Worm (Caenorhabditis elegans) whole organism, young adult: Measurements from ENCODE around the gene F58H1.6.

Source experiments
- B0019.2 ChIP-seq: fragments of 200-800 bp; sonication (Bioruptor generic); conservative IDR thresholded peaks from 2 replicates; pipeline ENCODE4 v1.3.6; 2022; ENCODE audit warnings: missing genetic modification reagents, missing genetic modification characterization, missing compliant biosample characterization
- B0035.1 ChIP-seq: sonication (generic microtip); optimal IDR thresholded peaks from 2 replicates; lab custom pipeline; 2016; ENCODE audit warnings: missing genetic modification characterization, mild to moderate bottlenecking, missing compliant biosample characterization, missing genotype, missing genetic modification reagents
- B0261.1 ChIP-seq: sonication (generic microtip); optimal IDR thresholded peaks from 2 replicates; lab custom pipeline; 2016; ENCODE audit warnings: mild to moderate bottlenecking, missing genetic modification characterization, moderate library complexity, missing compliant biosample characterization
- B0336.3 ChIP-seq: fragments of 200-800 bp; sonication (Bioruptor generic); IDR thresholded peaks from 2 replicates; pipeline ENCODE4 v1.3.6; 2022; ENCODE audit warnings: missing genetic modification characterization, missing compliant biosample characterization
- C06A6.2 ChIP-seq: fragments of 200-800 bp; sonication (Bioruptor generic); conservative IDR thresholded peaks from 2 replicates; pipeline ENCODE4 v1.3.6; 2022; ENCODE audit warnings: missing genetic modification characterization, missing compliant biosample characterization
- C17E4.6 ChIP-seq: fragments of 200-800 bp; sonication (Bioruptor generic); IDR thresholded peaks from 2 replicates; pipeline ENCODE4 v1.3.6; 2022; ENCODE audit warnings: missing genetic modification reagents, missing genetic modification characterization, missing compliant biosample characterization
- F10E7.11 ChIP-seq: sonication (generic microtip); optimal IDR thresholded peaks from 2 replicates; lab custom pipeline; 2017; ENCODE audit warnings: mild to moderate bottlenecking, missing genetic modification characterization, moderate library complexity, missing compliant biosample characterization
- F22D6.2 ChIP-seq: sonication (generic microtip); optimal IDR thresholded peaks from 2 replicates; lab custom pipeline; 2016; ENCODE audit warnings: mild to moderate bottlenecking, missing genetic modification characterization, missing compliant biosample characterization
- F37B4.10 ChIP-seq: fragments of 200-800 bp; sonication (Bioruptor generic); IDR thresholded peaks from 2 replicates; pipeline ENCODE4 v1.3.6; 2022; ENCODE audit warnings: missing genetic modification characterization, missing compliant biosample characterization
- F49E8.2 ChIP-seq: sonication (generic microtip); optimal IDR thresholded peaks from 3 replicates; lab custom pipeline; 2017; ENCODE audit warnings: missing genetic modification characterization, mild to moderate bottlenecking, missing compliant biosample characterization, antibody characterized with exemption, moderate library complexity; ENCODE audit not compliant: insufficient read depth
- F52B5.7 ChIP-seq: sonication (generic microtip); optimal IDR thresholded peaks from 2 replicates; lab custom pipeline; 2016; ENCODE audit warnings: mild to moderate bottlenecking, missing genetic modification characterization, missing compliant biosample characterization
- F57A8.1 ChIP-seq: fragments of 200-800 bp; sonication (Bioruptor generic); optimal IDR thresholded peaks from 2 replicates; lab custom pipeline; 2018; ENCODE audit warnings: mild to moderate bottlenecking, missing genetic modification characterization, moderate library complexity, missing compliant biosample characterization
- F57C9.4 ChIP-seq: sonication (generic microtip); optimal IDR thresholded peaks from 2 replicates; lab custom pipeline; 2017; ENCODE audit warnings: mild to moderate bottlenecking, missing genetic modification characterization, missing compliant biosample characterization
- K11D2.4 ChIP-seq: fragments of 200-800 bp; sonication (Bioruptor generic); IDR thresholded peaks from 2 replicates; pipeline ENCODE4 v1.3.6; 2022; ENCODE audit warnings: missing genetic modification reagents, missing genetic modification characterization, missing compliant biosample characterization
- T07F8.4 ChIP-seq: sonication (generic microtip); optimal IDR thresholded peaks from 2 replicates; lab custom pipeline; 2016; ENCODE audit warnings: mild to moderate bottlenecking, missing genetic modification characterization, moderate library complexity, missing compliant biosample characterization
- Y53F4B.3 ChIP-seq: fragments of 200-800 bp; sonication (Bioruptor generic); IDR thresholded peaks from 2 replicates; pipeline ENCODE4 v1.3.6; 2022; ENCODE audit warnings: missing genetic modification reagents, missing genetic modification characterization, missing compliant biosample characterization
- Y56A3A.18 ChIP-seq: fragments of 200-800 bp; sonication (Bioruptor generic); IDR thresholded peaks from 2 replicates; pipeline ENCODE4 v1.3.6; 2022; ENCODE audit warnings: missing genetic modification reagents, missing genetic modification characterization, missing compliant biosample characterization
- Y79H2A.3 ChIP-seq: fragments of 200-800 bp; sonication (Bioruptor generic); conservative IDR thresholded peaks from 2 replicates; pipeline ENCODE4 v1.3.6; 2022; ENCODE audit warnings: missing genetic modification reagents, missing genetic modification characterization, missing compliant biosample characterization
- ZK185.1 ChIP-seq: sonication (generic microtip); optimal IDR thresholded peaks from 2 replicates; lab custom pipeline; 2016; ENCODE audit warnings: mild to moderate bottlenecking, missing genetic modification characterization, missing compliant biosample characterization; ENCODE audit not compliant: poor library complexity, severe bottlenecking
- akir-1 ChIP-seq: fragments of 200-800 bp; sonication (Bioruptor generic); optimal IDR thresholded peaks from 2 replicates; lab custom pipeline; 2018; ENCODE audit warnings: mild to moderate bottlenecking, missing genetic modification characterization, moderate library complexity, missing compliant biosample characterization
- aptf-3 ChIP-seq: fragments of 200-800 bp; sonication (Bioruptor generic); IDR thresholded peaks from 2 replicates; pipeline ENCODE4 v1.3.6; 2022; ENCODE audit warnings: missing genetic modification characterization, missing compliant biosample characterization
- atf-7 ChIP-seq: sonication (generic microtip); optimal IDR thresholded peaks from 2 replicates; lab custom pipeline; 2017; ENCODE audit warnings: mild to moderate bottlenecking, missing genetic modification characterization, missing compliant biosample characterization
- athp-1 ChIP-seq: sonication (generic microtip); optimal IDR thresholded peaks from 2 replicates; lab custom pipeline; 2017; ENCODE audit warnings: mild to moderate bottlenecking, missing genetic modification characterization, missing compliant biosample characterization
- bed-1 ChIP-seq: fragments of 200-800 bp; sonication (Bioruptor generic); IDR thresholded peaks from 2 replicates; pipeline ENCODE4 v1.3.6; 2022; ENCODE audit warnings: missing genetic modification reagents, missing genetic modification characterization, missing compliant biosample characterization
- bed-2 ChIP-seq: fragments of 200-800 bp; sonication (Bioruptor generic); IDR thresholded peaks from 2 replicates; pipeline ENCODE4 v1.3.6; 2022; ENCODE audit warnings: missing genetic modification reagents, missing genetic modification characterization, missing compliant biosample characterization
- cebp-1 ChIP-seq, 2 experiments: fragments of 200-800 bp in 1 of 2; sonication (Bioruptor generic) in 1 of 2; sonication (generic microtip) in 1 of 2; IDR thresholded peaks in 1 of 2; optimal IDR thresholded peaks in 1 of 2; 2 replicates each; pipeline versions ENCODE4 v1.3.6 to Lab custom; 2017 to 2022; ENCODE audit warnings: missing compliant biosample characterization in 2 of 2, missing genetic modification characterization in 2 of 2, mild to moderate bottlenecking in 1 of 2, missing genetic modification reagents in 1 of 2, moderate library complexity in 1 of 2
- ceh-100 ChIP-seq: fragments of 200-800 bp; sonication (Bioruptor generic); IDR thresholded peaks from 2 replicates; pipeline ENCODE4 v1.3.6; 2022; ENCODE audit warnings: missing genetic modification reagents, missing genetic modification characterization, missing compliant biosample characterization
- ceh-27 ChIP-seq: fragments of 200-800 bp; sonication (Bioruptor generic); optimal IDR thresholded peaks from 2 replicates; lab custom pipeline; 2018; ENCODE audit warnings: mild to moderate bottlenecking, missing genetic modification characterization, moderate library complexity, missing compliant biosample characterization
- ceh-40 ChIP-seq: fragments of 200-800 bp; sonication (Bioruptor generic); IDR thresholded peaks from 2 replicates; pipeline ENCODE4 v1.3.6; 2022; ENCODE audit warnings: missing genetic modification characterization, missing compliant biosample characterization
- dpl-1 ChIP-seq: fragments of 150-350 bp; optimal IDR thresholded peaks from 2 replicates; lab custom pipeline; 2014; ENCODE audit warnings: missing biosample characterization, missing genetic modification reagents, missing genetic modification characterization
- efl-1 ChIP-seq: fragments of 150-350 bp; optimal IDR thresholded peaks from 2 replicates; lab custom pipeline; 2014; ENCODE audit warnings: missing biosample characterization, missing genetic modification reagents, missing genetic modification characterization
- egrh-3 ChIP-seq: fragments of 200-800 bp; sonication (Bioruptor generic); IDR thresholded peaks from 2 replicates; pipeline ENCODE4 v1.3.6; 2022; ENCODE audit warnings: missing genetic modification reagents, missing genetic modification characterization, missing compliant biosample characterization
- ets-4 ChIP-seq: fragments of 200-800 bp; sonication (Bioruptor generic); optimal IDR thresholded peaks from 2 replicates; lab custom pipeline; 2018; ENCODE audit warnings: mild to moderate bottlenecking, missing genetic modification characterization, missing compliant biosample characterization
- hrde-1 ChIP-seq: sonication (generic microtip); optimal IDR thresholded peaks from 2 replicates; lab custom pipeline; 2016; ENCODE audit warnings: missing genetic modification characterization, mild to moderate bottlenecking, missing compliant biosample characterization, moderate library complexity, missing genotype, missing genetic modification reagents, borderline replicate concordance
- lin-26 ChIP-seq: fragments of 200-800 bp; sonication (Bioruptor generic); IDR thresholded peaks from 2 replicates; pipeline ENCODE4 v1.3.6; 2022; ENCODE audit warnings: missing genetic modification reagents, missing genetic modification characterization, missing compliant biosample characterization
- lsl-1 ChIP-seq: fragments of 200-800 bp; sonication (Bioruptor generic); optimal IDR thresholded peaks from 2 replicates; lab custom pipeline; 2018; ENCODE audit warnings: mild to moderate bottlenecking, missing genetic modification characterization, moderate library complexity, missing compliant biosample characterization
- madf-10 ChIP-seq: sonication (generic microtip); optimal IDR thresholded peaks from 2 replicates; lab custom pipeline; 2016; ENCODE audit warnings: mild to moderate bottlenecking, missing genetic modification characterization, missing compliant biosample characterization
- nfya-2 ChIP-seq: fragments of 200-800 bp; sonication (Bioruptor generic); IDR thresholded peaks from 2 replicates; pipeline ENCODE4 v1.3.6; 2022; ENCODE audit warnings: missing genetic modification reagents, missing genetic modification characterization, missing compliant biosample characterization
- nhr-120 ChIP-seq: fragments of 200-800 bp; sonication (Bioruptor generic); IDR thresholded peaks from 2 replicates; pipeline ENCODE4 v1.3.6; 2022; ENCODE audit warnings: missing genetic modification characterization, missing compliant biosample characterization
- nhr-80 ChIP-seq: sonication (generic microtip); optimal IDR thresholded peaks from 2 replicates; lab custom pipeline; 2016; ENCODE audit warnings: missing genetic modification characterization, missing compliant biosample characterization
- somi-1 ChIP-seq: fragments of 200-800 bp; sonication (Bioruptor generic); optimal IDR thresholded peaks from 2 replicates; lab custom pipeline; 2018; ENCODE audit warnings: mild to moderate bottlenecking, missing genetic modification characterization, missing compliant biosample characterization
- sptf-2 ChIP-seq: fragments of 200-800 bp; sonication (Bioruptor generic); optimal IDR thresholded peaks from 2 replicates; lab custom pipeline; 2018; ENCODE audit warnings: mild to moderate bottlenecking, missing genetic modification characterization, missing compliant biosample characterization
- tbp1 ChIP-seq: fragments of 200-800 bp; sonication (Bioruptor generic); optimal IDR thresholded peaks from 2 replicates; lab custom pipeline; 2018; ENCODE audit warnings: mild to moderate bottlenecking, missing genetic modification characterization, missing compliant biosample characterization
- zfh-2 ChIP-seq: fragments of 200-800 bp; sonication (Bioruptor generic); conservative IDR thresholded peaks from 2 replicates; pipeline ENCODE4 v1.3.6; 2022; ENCODE audit warnings: missing genetic modification reagents, missing genetic modification characterization, missing compliant biosample characterization

Gene F58H1.6

DNA sequence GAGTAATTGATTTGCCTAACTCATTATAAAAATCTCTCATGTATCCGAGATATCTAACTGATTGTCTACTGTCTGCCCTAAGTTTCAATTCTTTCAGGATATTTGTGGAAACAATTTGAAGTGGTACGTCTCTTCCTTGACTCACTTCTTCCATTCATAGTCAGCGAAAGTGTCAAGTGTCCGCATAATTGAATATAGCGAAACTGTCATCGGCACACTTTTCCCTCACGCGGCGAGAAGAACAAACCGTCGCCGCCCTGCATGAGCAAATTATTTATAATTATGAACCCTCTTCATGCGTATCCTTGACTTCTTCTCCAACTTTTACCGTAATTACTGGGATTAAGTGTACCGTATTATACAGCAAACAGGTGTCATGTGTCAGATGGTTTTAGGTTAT is 6.2 kb downstream of the F58H1.6 start:
- TF ChIP-seq F37B4.10 (GFP tag; lab: Robert Waterston, UW) (no peak), F57A8.1 (GFP tag; lab: Kevin White, UChicago) (no peak), lin-26 (GFP tag; lab: Robert Waterston, UW) (no peak), ceh-40 (GFP tag; lab: Robert Waterston, UW) (no peak)

ce11 chrV:11949509-11950117 is 7.2 kb downstream of the F58H1.6 start:
- TF ChIP-seq ZK185.1 (tag; lab: Kevin White, UChicago) (no peak), nfya-2 (GFP tag; lab: Robert Waterston, UW) (no peak), somi-1 (GFP tag; lab: Kevin White, UChicago) (no peak), atf-7 (no peak), nhr-80 (no peak), madf-10 (no peak), ceh-100 (GFP tag; lab: Robert Waterston, UW) (no peak), lsl-1 (GFP tag; lab: Kevin White, UChicago) (no peak), F10E7.11 (no peak), ceh-27 (GFP tag; lab: Kevin White, UChicago) (no peak), B0019.2 (GFP tag; lab: Robert Waterston, UW) (no peak), dpl-1 (GFP tag; lab: Kevin White, UChicago) (no peak), bed-2 (GFP tag; lab: Robert Waterston, UW) (no peak), Y53F4B.3 (GFP tag; lab: Robert Waterston, UW) (no peak), B0336.3 (GFP tag; lab: Robert Waterston, UW) (no peak), F57C9.4 (tag; lab: Kevin White, UChicago) (no peak)

DNA sequence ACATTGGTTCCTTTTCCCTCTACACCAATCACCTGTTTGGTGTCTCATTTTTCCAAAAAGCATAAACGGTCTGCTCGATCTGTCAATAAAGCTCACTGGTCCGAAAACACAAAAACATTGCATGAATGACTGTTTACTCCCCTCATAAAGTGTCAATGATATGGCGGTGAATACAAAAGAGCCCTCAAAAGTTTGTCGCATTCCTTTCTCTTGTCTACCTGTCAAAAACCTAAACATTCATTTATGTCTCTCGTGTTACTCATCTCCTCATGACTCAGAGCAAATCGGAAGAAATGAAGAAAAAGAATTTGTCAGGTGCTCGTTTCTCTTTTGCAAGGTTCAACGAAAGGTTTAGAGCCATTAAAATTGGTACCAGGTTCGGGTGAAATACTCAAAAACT is 8.8 kb downstream of the F58H1.6 start:
- TF ChIP-seq cebp-1 (GFP tag; IDR thresholded peaks at IDR 0.05; lab: Robert Waterston, UW) (no peak), cebp-1 (tag; optimal IDR thresholded peaks at IDR 0.05; lab: Kevin White, UChicago) (no peak), Y79H2A.3 (GFP tag; lab: Robert Waterston, UW) (no peak), C06A6.2 (GFP tag; lab: Robert Waterston, UW) (no peak), akir-1 (GFP tag; lab: Kevin White, UChicago) (no peak), bed-1 (GFP tag; lab: Robert Waterston, UW) (no peak), lin-26 (GFP tag; lab: Robert Waterston, UW) (no peak), B0035.1 (tag; lab: Kevin White, UChicago) (no peak), T07F8.4 (tag; lab: Kevin White, UChicago) (no peak), K11D2.4 (GFP tag; lab: Robert Waterston, UW) (no peak), athp-1 (no peak), F52B5.7 (tag; lab: Kevin White, UChicago) (no peak), hrde-1 (no peak)

DNA sequence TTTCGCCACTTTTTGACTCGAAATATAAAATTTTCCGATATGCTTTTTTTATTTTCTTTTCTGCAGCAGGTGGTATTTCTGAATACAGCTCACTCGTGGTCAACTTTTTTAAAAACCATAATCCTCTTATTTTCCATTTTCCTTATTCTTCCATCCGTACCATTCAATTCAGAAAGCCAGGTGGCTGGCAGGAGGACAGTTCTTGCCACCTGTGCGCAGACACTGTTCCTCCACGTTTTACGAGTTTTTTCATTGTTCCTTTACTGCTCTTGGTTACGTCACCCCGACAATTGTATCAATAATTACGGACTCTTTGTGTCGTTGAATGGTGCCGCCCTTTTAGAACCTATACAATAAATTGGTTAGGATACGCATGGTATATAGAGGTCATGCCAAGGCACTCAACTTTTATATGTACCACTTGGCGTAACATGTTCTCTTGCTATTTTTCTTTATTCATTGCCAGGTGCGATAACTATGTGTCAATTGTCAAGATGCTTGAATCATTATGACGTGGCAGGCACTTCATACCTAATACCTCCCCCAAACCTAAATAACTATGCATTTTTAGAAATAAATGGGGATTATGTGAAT is 10.5 kb downstream of the F58H1.6 start:
- no peak for TF ChIP-seq zfh-2 (GFP tag; lab: Robert Waterston, UW)
- TF ChIP-seq F22D6.2 (tag; lab: Kevin White, UChicago): no peak
- TF ChIP-seq F49E8.2 (tag; lab: Kevin White, UChicago): no peak
- no peak for TF ChIP-seq nhr-120 (GFP tag; lab: Robert Waterston, UW)
- no peak for TF ChIP-seq efl-1 (GFP tag; lab: Kevin White, UChicago)
- TF ChIP-seq tbp1: no peak
- no peak for TF ChIP-seq ZK185.1 (tag; lab: Kevin White, UChicago)
- no peak for TF ChIP-seq B0261.1 (tag; lab: Kevin White, UChicago)
- no peak for TF ChIP-seq Y56A3A.18 (GFP tag; lab: Robert Waterston, UW)
- no peak for TF ChIP-seq C17E4.6 (GFP tag; lab: Robert Waterston, UW)
- no peak for TF ChIP-seq ets-4 (GFP tag; lab: Kevin White, UChicago)
- no peak for TF ChIP-seq sptf-2
- TF ChIP-seq egrh-3 (GFP tag; lab: Robert Waterston, UW): no peak
- TF ChIP-seq aptf-3 (GFP tag; lab: Robert Waterston, UW): no peak
